Fruit fly (Drosophila melanogaster): ENCODE results near the gene CG32445.

DNA sequence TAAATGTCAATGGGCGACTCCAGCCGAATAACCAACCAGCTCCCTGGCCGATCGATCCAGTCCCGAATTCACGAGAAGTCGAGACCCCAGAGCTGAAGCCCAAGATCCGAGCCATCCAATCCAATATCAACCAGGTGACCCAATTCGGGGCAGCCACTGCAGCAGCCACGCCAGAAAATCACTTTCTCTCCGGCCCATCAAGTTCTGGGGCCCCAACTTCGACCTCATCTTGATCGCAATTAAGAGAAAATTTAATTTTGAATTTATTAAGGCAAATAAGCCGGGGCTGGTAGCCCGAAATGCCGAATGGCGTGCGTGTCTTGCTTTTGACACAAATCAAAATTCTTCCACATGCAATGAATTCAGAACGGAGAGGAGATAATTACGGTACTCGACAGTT is 8.7 kb downstream of the CG32445 start:
- TF ChIP-seq CG9948 (tag; optimal IDR thresholded peaks at IDR 0.05) (no peak), EcR (GFP tag; optimal IDR thresholded peaks at IDR 0.05) (no peak), CG34367 (tag; optimal IDR thresholded peaks at IDR 0.05) (no peak), rn (GFP tag; IDR thresholded peaks at IDR 0.05) (no peak), Pif1B (GFP tag; optimal IDR thresholded peaks at IDR 0.05) (no peak), Pif1A (GFP tag; optimal IDR thresholded peaks at IDR 0.05) (no peak), Snoo (tag; optimal IDR thresholded peaks at IDR 0.05) (no peak), CG4496 (GFP tag; IDR thresholded peaks at IDR 0.05) (no peak), CG17806 (tag; optimal IDR thresholded peaks at IDR 0.05) (no peak), CG32121 (GFP tag; IDR thresholded peaks at IDR 0.05) (no peak)

Data from whole organism, pupa.